Fruit fly (Drosophila melanogaster): ENCODE results near the gene Pmm2.
A peak's percentile ranks its signal among the peaks of the same experiment; 100 is the strongest.

Gene Pmm2

dm6 chr3L:12506963-12507552, 27.3 kb upstream of the Pmm2 start:
- peak; percentile 6 for TF ChIP-seq Mnt (GFP tag; optimal IDR thresholded peaks at IDR 0.05)
- no peak for TF ChIP-seq CG7101 (tag; optimal IDR thresholded peaks at IDR 0.05)

dm6 chr3L:12507571-12507970, 26.8 kb upstream of the Pmm2 start, which contains the start of gene CG10654:
Gene CG10654, minus strand, starts transcription at chr3L:12507840.
- TF ChIP-seq CG33017 (tag; optimal IDR thresholded peaks at IDR 0.05) (no peak), CG12768 (GFP tag; optimal IDR thresholded peaks at IDR 0.05) (peak; percentile 54)

dm6 chr3L:12514762-12515215, 19.6 kb upstream of the Pmm2 start, which contains the start of the genes sti and tral:
Gene sti, minus strand, starts transcription at chr3L:12514815.
Gene tral, plus strand, starts transcription at chr3L:12515059.
- TF ChIP-seq bab1 (GFP tag; optimal IDR thresholded peaks at IDR 0.05) = peak; percentile 91
- TF ChIP-seq CG12768 (GFP tag; optimal IDR thresholded peaks at IDR 0.05) = peak; percentile 94
- peak; percentile 97 for TF ChIP-seq CG5204 (GFP tag; optimal IDR thresholded peaks at IDR 0.05)
- peak; percentile 94 for TF ChIP-seq ovo (GFP tag; optimal IDR thresholded peaks at IDR 0.05)
- TF ChIP-seq Hr96 (GFP tag; optimal IDR thresholded peaks at IDR 0.05) = peak; percentile 97
- peak; percentile 97 for TF ChIP-seq CG1620 (GFP tag; optimal IDR thresholded peaks at IDR 0.05)
- peak; percentile 90 for TF ChIP-seq CG11617 (GFP tag; optimal IDR thresholded peaks at IDR 0.05)
- no peak for TF ChIP-seq cnc (optimal IDR thresholded peaks at IDR 0.05)
- TF ChIP-seq CG14711 (tag; optimal IDR thresholded peaks at IDR 0.05) = peak; percentile 100
- peak; percentile 89 for TF ChIP-seq CG7045 (GFP tag; optimal IDR thresholded peaks at IDR 0.05)
- peak; percentile 78 for TF ChIP-seq cic (GFP tag; optimal IDR thresholded peaks at IDR 0.05)
- TF ChIP-seq tj (GFP tag; optimal IDR thresholded peaks at IDR 0.05) = peak; percentile 77
- TF ChIP-seq CG33017 (tag; optimal IDR thresholded peaks at IDR 0.05) = peak; percentile 78
- no peak for TF ChIP-seq kay (GFP tag; ENCODE audit: borderline replicate concordance)
- TF ChIP-seq pad (GFP tag; optimal IDR thresholded peaks at IDR 0.05) = peak; percentile 86
- peak; percentile 98 for TF ChIP-seq toe (GFP tag; optimal IDR thresholded peaks at IDR 0.05)
- peak; percentile 93 for TF ChIP-seq Clk (GFP tag; optimal IDR thresholded peaks at IDR 0.05)
- TF ChIP-seq Crg-1 (GFP tag; optimal IDR thresholded peaks at IDR 0.05) = peak; percentile 93
- peak; percentile 91 for TF ChIP-seq Mnt (GFP tag; optimal IDR thresholded peaks at IDR 0.05)
- peak; percentile 90 for TF ChIP-seq CG7101 (tag; optimal IDR thresholded peaks at IDR 0.05)

DNA sequence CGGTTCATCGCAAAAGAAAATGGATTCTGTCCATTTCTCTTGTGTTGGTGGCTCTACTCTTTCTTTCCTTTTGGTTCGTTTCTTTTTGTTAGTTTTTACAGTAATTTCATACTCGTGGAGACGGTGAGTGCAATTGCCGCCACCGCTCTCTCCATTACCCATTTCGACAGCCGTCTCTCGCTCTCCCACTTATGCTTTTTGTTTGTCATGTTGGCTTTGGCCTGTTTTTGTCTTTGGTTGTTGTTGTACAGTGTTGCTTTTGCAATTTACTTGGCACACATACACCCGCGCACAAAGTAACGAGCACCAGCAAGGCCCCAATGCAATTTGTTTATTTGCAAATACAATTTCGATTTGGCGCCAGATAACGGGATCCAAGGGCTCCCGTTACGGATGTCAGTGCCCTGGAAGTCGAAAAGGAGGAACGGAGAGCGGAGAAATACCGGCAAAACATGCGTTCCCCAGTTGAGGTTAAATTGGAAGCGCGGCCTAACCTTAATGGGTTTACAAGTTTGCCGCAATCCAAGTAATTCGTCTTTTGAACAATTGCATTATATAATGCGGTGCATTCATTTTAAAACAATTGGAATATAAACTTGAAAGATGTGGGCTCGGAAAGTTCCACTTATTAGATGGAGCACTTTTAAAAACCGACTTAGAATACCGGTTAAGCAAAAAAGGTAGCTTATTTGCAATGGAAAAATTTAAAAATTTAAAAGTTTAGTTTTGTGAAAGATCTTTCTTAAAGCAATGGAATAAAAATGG, 18.5 kb upstream of the Pmm2 start:
- TF ChIP-seq pad (GFP tag; optimal IDR thresholded peaks at IDR 0.05) (peak; percentile 81), cnc (optimal IDR thresholded peaks at IDR 0.05) (peak; percentile 72 to 77), bab1 (GFP tag; optimal IDR thresholded peaks at IDR 0.05) (peak; percentile 10), CG12768 (GFP tag; optimal IDR thresholded peaks at IDR 0.05) (no peak), ovo (GFP tag; optimal IDR thresholded peaks at IDR 0.05) (peak; percentile 99), tj (GFP tag; optimal IDR thresholded peaks at IDR 0.05) (no peak), CG11617 (GFP tag; optimal IDR thresholded peaks at IDR 0.05) (no peak), Hr96 (GFP tag; optimal IDR thresholded peaks at IDR 0.05) (no peak), Mnt (GFP tag; optimal IDR thresholded peaks at IDR 0.05) (peak; percentile 37), CG7045 (GFP tag; optimal IDR thresholded peaks at IDR 0.05) (peak; percentile 12), Crg-1 (GFP tag; optimal IDR thresholded peaks at IDR 0.05) (no peak), cic (GFP tag; optimal IDR thresholded peaks at IDR 0.05) (peak; percentile 34)

DNA sequence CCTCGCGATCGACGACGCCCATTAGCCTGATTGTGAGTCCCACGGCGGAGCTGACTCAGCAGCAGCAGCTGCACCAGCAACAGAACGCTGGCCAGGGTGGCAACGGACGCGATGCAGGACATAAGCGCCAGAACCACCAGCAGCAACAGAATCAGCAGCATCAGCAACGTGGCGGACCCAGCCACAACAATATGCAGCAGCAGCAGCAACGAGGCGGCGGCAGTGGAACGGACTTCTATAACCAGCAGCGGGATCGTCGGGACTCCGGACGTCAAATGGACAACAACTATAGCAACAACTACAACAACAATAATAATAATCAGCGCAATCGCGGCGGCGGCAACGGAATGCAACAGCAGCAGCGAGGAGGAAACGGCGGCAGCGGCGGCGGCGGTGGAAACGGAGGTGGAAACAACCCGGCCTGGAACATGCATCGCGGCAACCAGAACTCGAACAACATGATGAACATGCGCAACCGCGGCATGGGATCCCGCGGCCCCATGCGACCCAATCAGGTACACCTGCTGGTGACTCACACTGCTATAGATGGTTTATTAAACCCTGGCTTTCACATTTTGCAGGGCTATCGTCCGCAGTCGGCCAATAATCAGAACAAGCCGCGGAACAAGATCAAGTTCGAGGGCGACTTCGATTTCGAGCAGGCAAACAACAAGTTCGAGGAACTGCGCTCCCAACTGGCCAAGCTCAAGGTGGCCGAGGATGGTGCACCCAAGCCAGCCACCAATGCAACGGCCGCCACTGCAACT, 16.8 kb upstream of the Pmm2 start:
- TF ChIP-seq CG12768 (GFP tag; optimal IDR thresholded peaks at IDR 0.05) = peak; percentile 57
- TF ChIP-seq toe (GFP tag; optimal IDR thresholded peaks at IDR 0.05) = no peak
- peak; percentile 2 for TF ChIP-seq pad (GFP tag; optimal IDR thresholded peaks at IDR 0.05)
- peak; percentile 18 for TF ChIP-seq Clk (GFP tag; optimal IDR thresholded peaks at IDR 0.05)

dm6 chr3L:12519315-12519714, 15.1 kb upstream of the Pmm2 start:
- no peak for TF ChIP-seq Hr96 (GFP tag; optimal IDR thresholded peaks at IDR 0.05)
- TF ChIP-seq cic (GFP tag; optimal IDR thresholded peaks at IDR 0.05) = peak; percentile 83
- TF ChIP-seq tj (GFP tag; optimal IDR thresholded peaks at IDR 0.05) = no peak
- no peak for TF ChIP-seq pad (GFP tag; optimal IDR thresholded peaks at IDR 0.05)
- TF ChIP-seq Mnt (GFP tag; optimal IDR thresholded peaks at IDR 0.05) = peak; percentile 73

- TF ChIP-seq Mnt (GFP tag; optimal IDR thresholded peaks at IDR 0.05) (peak; percentile 94), ovo (GFP tag; optimal IDR thresholded peaks at IDR 0.05) (peak; percentile 94), kay (GFP tag; ENCODE audit: borderline replicate concordance) (no peak), CG11617 (GFP tag; optimal IDR thresholded peaks at IDR 0.05) (peak; percentile 99), bab1 (GFP tag; optimal IDR thresholded peaks at IDR 0.05) (peak; percentile 96), toe (GFP tag; optimal IDR thresholded peaks at IDR 0.05) (peak; percentile 97), CG5204 (GFP tag; optimal IDR thresholded peaks at IDR 0.05) (peak; percentile 97), CG14711 (tag; optimal IDR thresholded peaks at IDR 0.05) (peak; percentile 97), cnc (optimal IDR thresholded peaks at IDR 0.05) (no peak), CG7045 (GFP tag; optimal IDR thresholded peaks at IDR 0.05) (peak; percentile 99), Crg-1 (GFP tag; optimal IDR thresholded peaks at IDR 0.05) (peak; percentile 97), CG1620 (GFP tag; optimal IDR thresholded peaks at IDR 0.05) (peak; percentile 97), CG33017 (tag; optimal IDR thresholded peaks at IDR 0.05) (peak; percentile 98), CG7101 (tag; optimal IDR thresholded peaks at IDR 0.05) (peak; percentile 99), Clk (GFP tag; optimal IDR thresholded peaks at IDR 0.05) (peak; percentile 97), CG12768 (GFP tag; optimal IDR thresholded peaks at IDR 0.05) (peak; percentile 99), cic (GFP tag; optimal IDR thresholded peaks at IDR 0.05) (peak; percentile 90), Hr96 (GFP tag; optimal IDR thresholded peaks at IDR 0.05) (peak; percentile 94), tj (GFP tag; optimal IDR thresholded peaks at IDR 0.05) (peak; percentile 94), pad (GFP tag; optimal IDR thresholded peaks at IDR 0.05) (peak; percentile 93)
These were observed 10.4 kb upstream of the Pmm2 start, which contains the start of the genes ver and Gcn5 for dm6 chr3L:12523941-12524340. Gene ver, plus strand, starts transcription at chr3L:12523987. Gene Gcn5, minus strand, starts transcription at chr3L:12524014.
